Fruit fly (Drosophila melanogaster) whole organism: Measurements from ENCODE around the gene NPFR.

Experiments
- CG8478 ChIP-seq: fragments of >200 bp; optimal IDR thresholded peaks from 2 replicates; lab custom pipeline; 2018; ENCODE audit warnings: inconsistent platforms
- Dll ChIP-seq: fragments of >200 bp; optimal IDR thresholded peaks from 2 replicates; lab custom pipeline; 2017
- pan ChIP-seq: fragments of >200 bp; optimal IDR thresholded peaks from 2 replicates; lab custom pipeline; 2017
- psq ChIP-seq: fragments of >200 bp; optimal IDR thresholded peaks from 2 replicates; lab custom pipeline; 2017
- usp ChIP-seq: fragments of >200 bp; optimal IDR thresholded peaks from 2 replicates; lab custom pipeline; 2017; ENCODE audit warnings: missing biosample characterization, missing genetic modification characterization, mixed read lengths

DNA sequence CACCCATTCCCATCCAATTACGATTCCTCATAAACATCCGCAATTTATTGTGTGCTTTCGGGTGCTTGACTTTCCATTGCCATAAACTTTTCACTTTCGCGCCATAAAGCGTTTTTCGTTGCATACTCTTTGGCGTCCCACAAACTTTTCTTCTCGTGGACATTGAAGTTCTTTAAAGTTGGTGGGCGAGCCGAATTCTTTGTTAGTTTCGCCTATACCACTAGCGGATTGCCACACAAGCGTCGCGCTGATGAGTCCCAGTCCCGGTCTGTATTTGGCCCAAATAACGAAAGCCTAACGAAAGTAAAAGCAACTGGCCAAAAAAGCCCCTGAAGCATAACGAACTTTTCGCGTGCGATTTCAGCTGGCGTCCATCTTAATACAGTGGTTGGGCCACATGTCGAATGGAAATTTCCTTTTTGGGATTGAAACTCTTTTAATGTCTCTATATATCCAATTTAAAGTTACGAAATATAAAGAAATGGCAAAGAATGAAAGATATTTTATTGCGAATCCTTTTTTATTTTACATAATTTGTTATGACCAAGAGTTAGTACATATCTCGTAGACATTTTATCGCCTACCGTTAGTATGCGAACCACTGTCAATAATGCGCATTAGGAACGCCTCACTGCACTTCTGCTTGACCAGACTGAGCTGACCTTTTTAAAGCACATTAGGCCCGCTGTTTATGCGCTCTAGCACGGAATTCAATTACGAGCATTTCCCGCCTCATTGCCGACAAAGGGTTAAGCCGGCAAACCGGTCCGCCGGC, 23.3 kb downstream of the NPFR start:
- no peak for TF ChIP-seq CG8478 (lab: Kevin White, UChicago)
- TF ChIP-seq Dll (lab: Kevin White, UChicago): no peak
- no peak for TF ChIP-seq pan (lab: Kevin White, UChicago)
- TF ChIP-seq psq: no peak
- no peak for TF ChIP-seq usp (GFP tag; lab: Kevin White, UChicago)
